Fruit fly (Drosophila melanogaster) whole organism, embryonic: ENCODE measurements around the gene HDAC4.
A peak's percentile ranks its signal among the peaks of the same experiment; 100 is the strongest.

Experiments
- ATbp ChIP-seq: fragments of 200-800 bp; sonication (Bioruptor generic); optimal IDR thresholded peaks from 2 replicates; lab custom pipeline; 2017; ENCODE audit warnings: missing biosample characterization, mild to moderate bottlenecking, missing genetic modification characterization, missing genetic modification reagents
- Aef1 ChIP-seq: fragments of 200-800 bp; sonication (Bioruptor generic); IDR thresholded peaks from 3 replicates; pipeline ENCODE4 v1.3.6; 2022; ENCODE audit warnings: missing biosample characterization, missing genetic modification characterization
- Asciz ChIP-seq: fragments of 200-800 bp; sonication (Bioruptor generic); optimal IDR thresholded peaks from 2 replicates; lab custom pipeline; 2017; ENCODE audit warnings: missing biosample characterization, mild to moderate bottlenecking, missing genetic modification characterization, missing genetic modification reagents
- CG1024 ChIP-seq: fragments of 200-800 bp; sonication (Bioruptor generic); IDR thresholded peaks from 2 replicates; pipeline ENCODE4 v1.3.6; 2022; ENCODE audit warnings: missing biosample characterization, missing genetic modification characterization
- CG10979 ChIP-seq: fragments of 200-800 bp; sonication (Bioruptor generic); optimal IDR thresholded peaks from 2 replicates; lab custom pipeline; 2018; ENCODE audit warnings: missing biosample characterization, mild to moderate bottlenecking, missing genetic modification characterization, moderate library complexity
- CG11723 ChIP-seq: fragments of 200-800 bp; sonication (Bioruptor generic); optimal IDR thresholded peaks from 2 replicates; lab custom pipeline; 2017; ENCODE audit warnings: missing biosample characterization, mild to moderate bottlenecking, missing genetic modification characterization
- CG12769 ChIP-seq: fragments of 200-800 bp; sonication (Bioruptor generic); optimal IDR thresholded peaks from 2 replicates; lab custom pipeline; 2019; ENCODE audit warnings: missing biosample characterization, mild to moderate bottlenecking, missing genetic modification characterization, moderate library complexity
- CG15514 ChIP-seq: fragments of 200-800 bp; sonication (Bioruptor generic); optimal IDR thresholded peaks from 3 replicates; lab custom pipeline; 2017; ENCODE audit warnings: missing biosample characterization, missing genetic modification characterization, mild to moderate bottlenecking, moderate library complexity, missing genetic modification reagents
- CG17385 ChIP-seq: fragments of 200-800 bp; sonication (Bioruptor generic); optimal IDR thresholded peaks from 3 replicates; lab custom pipeline; 2018; ENCODE audit warnings: missing biosample characterization, mild to moderate bottlenecking, missing genetic modification characterization
- CG17568 ChIP-seq: fragments of 200-800 bp; sonication (Bioruptor generic); optimal IDR thresholded peaks from 2 replicates; lab custom pipeline; 2018; ENCODE audit warnings: missing biosample characterization, mild to moderate bottlenecking, missing genetic modification characterization, moderate library complexity
- CG34376 ChIP-seq: fragments of 200-800 bp; sonication (Bioruptor generic); optimal IDR thresholded peaks from 2 replicates; lab custom pipeline; 2018; ENCODE audit warnings: missing biosample characterization, mild to moderate bottlenecking, missing genetic modification characterization
- CG34422 ChIP-seq: fragments of 200-800 bp; sonication (Bioruptor generic); IDR thresholded peaks from 3 replicates; pipeline ENCODE4 v1.3.6; 2022; ENCODE audit warnings: missing biosample characterization, missing genetic modification characterization
- CG6689 ChIP-seq: fragments of 200-800 bp; sonication (Bioruptor generic); IDR thresholded peaks from 2 replicates; pipeline ENCODE4 v1.3.6; 2022; ENCODE audit warnings: missing biosample characterization, missing genetic modification characterization
- CG7271 ChIP-seq: fragments of 200-800 bp; sonication (Bioruptor generic); optimal IDR thresholded peaks from 2 replicates; lab custom pipeline; 2018; ENCODE audit warnings: missing biosample characterization, mild to moderate bottlenecking, missing genetic modification characterization, moderate library complexity
- CG7357 ChIP-seq: fragments of 200-800 bp; sonication (Bioruptor generic); IDR thresholded peaks from 3 replicates; pipeline ENCODE4 v1.3.6; 2022; ENCODE audit warnings: missing biosample characterization, missing genetic modification characterization
- CG7556 ChIP-seq: fragments of 200-800 bp; sonication (Bioruptor generic); optimal IDR thresholded peaks from 2 replicates; lab custom pipeline; 2017; ENCODE audit warnings: missing biosample characterization, mild to moderate bottlenecking, missing genetic modification characterization
- CG9727 ChIP-seq: fragments of 200-800 bp; sonication (Bioruptor generic); optimal IDR thresholded peaks from 3 replicates; lab custom pipeline; 2017; ENCODE audit warnings: missing biosample characterization, mild to moderate bottlenecking, missing genetic modification characterization
- D ChIP-seq, 2 experiments: fragments of 200-800 bp in 1 of 2; fragments of >200 bp in 1 of 2; sonication (Bioruptor generic) in 1 of 2; optimal IDR thresholded peaks; 2 replicates in 1 of 2; 3 replicates in 1 of 2; lab custom pipeline; 2017; ENCODE audit warnings: mild to moderate bottlenecking in 1 of 2, missing biosample characterization in 1 of 2, missing genetic modification characterization in 1 of 2, missing genetic modification reagents in 1 of 2
- D19A ChIP-seq: fragments of 200-800 bp; optimal IDR thresholded peaks from 3 replicates; lab custom pipeline; 2019; ENCODE audit warnings: missing biosample characterization, mild to moderate bottlenecking, missing genetic modification characterization, moderate library complexity
- D19B ChIP-seq: fragments of 200-800 bp; sonication (Bioruptor generic); optimal IDR thresholded peaks from 2 replicates; lab custom pipeline; 2017; ENCODE audit warnings: missing biosample characterization, mild to moderate bottlenecking, missing genetic modification characterization
- Kr ChIP-seq: fragments of 200-800 bp; sonication (Bioruptor generic); optimal IDR thresholded peaks from 2 replicates; lab custom pipeline; 2017; ENCODE audit warnings: missing biosample characterization, mild to moderate bottlenecking, missing genetic modification characterization
- Mrtf ChIP-seq: fragments of 200-800 bp; sonication (Bioruptor generic); IDR thresholded peaks from 3 replicates; pipeline ENCODE4 v1.3.6; 2022; ENCODE audit warnings: missing biosample characterization, missing genetic modification characterization
- NC2α ChIP-seq: fragments of 200-800 bp; sonication (Bioruptor generic); optimal IDR thresholded peaks from 2 replicates; lab custom pipeline; 2016; ENCODE audit warnings: missing biosample characterization, missing genetic modification characterization
- Sox100B ChIP-seq: fragments of 200-800 bp; sonication (Bioruptor generic); optimal IDR thresholded peaks from 3 replicates; lab custom pipeline; 2018; ENCODE audit warnings: missing biosample characterization, mild to moderate bottlenecking, missing genetic modification characterization
- Ssrp ChIP-seq: fragments of 200-800 bp; sonication (Bioruptor generic); optimal IDR thresholded peaks from 2 replicates; lab custom pipeline; 2018; ENCODE audit warnings: missing biosample characterization, mild to moderate bottlenecking, missing genetic modification characterization, moderate library complexity
- Xbp1 ChIP-seq: fragments of 200-800 bp; sonication (Bioruptor generic); optimal IDR thresholded peaks from 3 replicates; lab custom pipeline; 2016; ENCODE audit warnings: missing biosample characterization, mild to moderate bottlenecking, missing genetic modification characterization
- ase ChIP-seq: fragments of 200-800 bp; sonication (Bioruptor generic); IDR thresholded peaks from 3 replicates; pipeline ENCODE4 v1.3.6; 2022; ENCODE audit warnings: missing biosample characterization, missing genetic modification characterization
- chn ChIP-seq: fragments of 200-800 bp; sonication (Bioruptor generic); optimal IDR thresholded peaks from 2 replicates; lab custom pipeline; 2016; ENCODE audit warnings: missing biosample characterization, missing genetic modification characterization
- ci ChIP-seq: fragments of 200-800 bp; sonication (Bioruptor generic); IDR thresholded peaks from 3 replicates; pipeline ENCODE4 v1.3.6; 2022; ENCODE audit warnings: missing biosample characterization, missing genetic modification characterization
- gsb ChIP-seq: fragments of 200-800 bp; sonication (Bioruptor generic); IDR thresholded peaks from 2 replicates; pipeline ENCODE4 v1.3.6; 2022; ENCODE audit warnings: missing biosample characterization, missing genetic modification characterization
- hbn ChIP-seq: fragments of 200-800 bp; sonication (Bioruptor generic); IDR thresholded peaks from 2 replicates; pipeline ENCODE4 v1.3.6; 2022; ENCODE audit warnings: missing biosample characterization, missing genetic modification characterization; ENCODE audit not compliant: partially characterized antibody
- hkb ChIP-seq, 2 experiments: fragments of 200-800 bp in 1 of 2; fragments of >200 bp in 1 of 2; sonication (Bioruptor generic) in 1 of 2; IDR thresholded peaks in 1 of 2; optimal IDR thresholded peaks in 1 of 2; 2 replicates each; pipeline versions ENCODE4 v1.3.6 to Lab custom; 2017 to 2022; ENCODE audit warnings: missing biosample characterization in 1 of 2, missing genetic modification characterization in 1 of 2
- jigr1 ChIP-seq: fragments of 200-800 bp; sonication (Bioruptor generic); IDR thresholded peaks from 3 replicates; pipeline ENCODE4 v1.3.6; 2022; ENCODE audit warnings: missing biosample characterization, missing genetic modification characterization
- kah ChIP-seq: fragments of 200-800 bp; sonication (Bioruptor generic); optimal IDR thresholded peaks from 2 replicates; lab custom pipeline; 2018; ENCODE audit warnings: missing biosample characterization, mild to moderate bottlenecking, missing genetic modification characterization
- lmd ChIP-seq: fragments of 200-800 bp; sonication (Bioruptor generic); IDR thresholded peaks from 2 replicates; pipeline ENCODE4 v1.3.6; 2022; ENCODE audit warnings: missing biosample characterization, missing genetic modification characterization
- mam ChIP-seq: fragments of 200-800 bp; sonication (Bioruptor generic); optimal IDR thresholded peaks from 3 replicates; lab custom pipeline; 2016; ENCODE audit warnings: missing biosample characterization, missing genetic modification characterization
- onecut ChIP-seq: fragments of 200-800 bp; sonication (Bioruptor generic); IDR thresholded peaks from 2 replicates; pipeline ENCODE4 v1.3.6; 2022; ENCODE audit warnings: missing biosample characterization, missing genetic modification characterization
- org-1 ChIP-seq: fragments of 200-800 bp; sonication (Bioruptor generic); optimal IDR thresholded peaks from 2 replicates; lab custom pipeline; 2017; ENCODE audit warnings: missing biosample characterization, missing genetic modification characterization
- pan ChIP-seq, 4 experiments: fragments of >200 bp in 3 of 4; fragments of 200-800 bp in 1 of 4; sonication (Bioruptor generic) in 1 of 4; optimal IDR thresholded peaks in 3 of 4; IDR thresholded peaks in 1 of 4; 2 replicates each; pipeline versions ENCODE4 v1.3.6 to Lab custom; 2017 to 2022; ENCODE audit warnings: missing biosample characterization in 2 of 4, missing genetic modification characterization in 2 of 4, mixed read lengths in 1 of 4
- pita ChIP-seq: fragments of 200-800 bp; sonication (Bioruptor generic); optimal IDR thresholded peaks from 2 replicates; lab custom pipeline; 2017; ENCODE audit warnings: missing biosample characterization, mild to moderate bottlenecking, missing genetic modification characterization
- row ChIP-seq: fragments of 200-800 bp; sonication (Bioruptor generic); IDR thresholded peaks from 3 replicates; pipeline ENCODE4 v1.3.6; 2022; ENCODE audit warnings: missing biosample characterization, missing genetic modification characterization
- slbo ChIP-seq: fragments of 200-800 bp; sonication (Bioruptor generic); IDR thresholded peaks from 2 replicates; pipeline ENCODE4 v1.3.6; 2022; ENCODE audit warnings: missing biosample characterization, missing genetic modification characterization
- slou ChIP-seq: fragments of 200-800 bp; sonication (Bioruptor generic); optimal IDR thresholded peaks from 3 replicates; lab custom pipeline; 2016; ENCODE audit warnings: missing biosample characterization, missing genetic modification characterization
- tio ChIP-seq: fragments of 200-800 bp; sonication (Bioruptor generic); optimal IDR thresholded peaks from 2 replicates; lab custom pipeline; 2017; ENCODE audit warnings: missing biosample characterization, missing genetic modification characterization, inconsistent platforms
- toy ChIP-seq: fragments of 200-800 bp; sonication (Bioruptor generic); IDR thresholded peaks from 2 replicates; pipeline ENCODE4 v1.3.6; 2022; ENCODE audit warnings: missing biosample characterization, missing genetic modification characterization
- twi ChIP-seq: fragments of 200-800 bp; optimal IDR thresholded peaks from 2 replicates; lab custom pipeline; 2019; ENCODE audit warnings: missing biosample characterization, mild to moderate bottlenecking, missing genetic modification characterization, moderate library complexity
- wor ChIP-seq: fragments of 200-800 bp; sonication (Bioruptor generic); IDR thresholded peaks from 2 replicates; pipeline ENCODE4 v1.3.6; 2022; ENCODE audit warnings: missing biosample characterization, missing genetic modification characterization
- yki ChIP-seq: fragments of >200 bp; optimal IDR thresholded peaks from 3 replicates; lab custom pipeline; 2018
- zfh1 ChIP-seq: fragments of 200-800 bp; sonication (Bioruptor generic); IDR thresholded peaks from 3 replicates; pipeline ENCODE4 v1.3.6; 2022; ENCODE audit warnings: missing biosample characterization, missing genetic modification characterization

The HDAC4 gene

DNA sequence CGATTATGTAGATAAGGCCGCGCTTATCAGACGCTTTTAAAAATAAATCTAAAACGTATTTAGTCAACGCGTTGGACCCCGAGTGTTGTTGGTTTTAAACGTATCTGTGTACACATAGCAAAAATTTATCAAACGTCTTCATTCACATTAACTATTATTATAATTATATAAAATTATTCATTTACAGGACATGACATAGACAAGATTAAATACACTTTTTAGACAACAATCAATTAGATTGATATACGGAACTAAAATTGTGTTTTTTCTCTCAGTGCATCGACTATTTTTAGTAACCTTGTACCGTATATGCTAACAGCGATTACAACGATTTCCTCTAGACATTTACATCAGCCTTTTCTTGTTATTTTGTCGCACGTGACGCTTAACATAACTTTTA is 8.7 kb downstream of the HDAC4 start (continued):
- TF ChIP-seq slbo (GFP tag; lab: Robert Waterston, UW) (peak; percentile 89), twi (peak; percentile 13), CG15514 (GFP tag; lab: Kevin White, UChicago) (peak; percentile 79), NC2α (GFP tag; lab: Kevin White, UChicago) (no peak), kah (GFP tag; lab: Kevin White, UChicago) (peak; percentile 46), CG12769 (tag; lab: Kevin White, UChicago) (peak; percentile 63), toy (GFP tag; lab: Robert Waterston, UW) (peak; percentile 66; the same call in 1 of the 2 replicates), wor (GFP tag; lab: Robert Waterston, UW) (peak; percentile 48; the same call in 1 of the 2 replicates), onecut (0 out of 2 replicates have a peak, but pooled peaks have one; percentile 16), CG17568 (GFP tag; lab: Kevin White, UChicago) (peak; percentile 65), mam (GFP tag; lab: Kevin White, UChicago) (peak; percentile 33), Aef1 (GFP tag; lab: Robert Waterston, UW) (peak; percentile 77), Asciz (peak; percentile 14), CG34422 (GFP tag; lab: Robert Waterston, UW) (peak; percentile 63; the same call in 1 of the 3 replicates), CG11723 (GFP tag; lab: Kevin White, UChicago) (no peak), ase (GFP tag; lab: Robert Waterston, UW) (peak; percentile 60; the same call in 2 of the 3 replicates), CG17385 (GFP tag; lab: Kevin White, UChicago) (peak; percentile 72), ci (GFP tag; lab: Robert Waterston, UW) (peak; percentile 68; the same call in 2 of the 3 replicates), pita (GFP tag; lab: Kevin White, UChicago) (no peak), zfh1 (peak; percentile 70; the same call in 2 of the 3 replicates), Sox100B (GFP tag; lab: Kevin White, UChicago) (peak; percentile 60), lmd (GFP tag; lab: Robert Waterston, UW) (peak; percentile 84), CG7271 (peak; percentile 15), CG10979 (peak; percentile 64), CG7556 (peak; percentile 78), pan (optimal IDR thresholded peaks at IDR 0.05; lab: Kevin White, UChicago) (no peak), pan (GFP tag; optimal IDR thresholded peaks at IDR 0.05 in 1 of 2, IDR thresholded peaks at IDR 0.05 in 1 of 2) (peak in 1 of 2 experiments; percentile 74), jigr1 (GFP tag; lab: Robert Waterston, UW) (no peak), slou (peak; percentile 1), D (optimal IDR thresholded peaks at IDR 0.05; lab: Kevin White, UChicago) (no peak), D (GFP tag; optimal IDR thresholded peaks at IDR 0.05; lab: Kevin White, UChicago) (peak; percentile 38), tio (GFP tag; lab: Kevin White, UChicago) (peak; percentile 57), CG6689 (GFP tag; lab: Robert Waterston, UW) (peak; percentile 79), CG34376 (GFP tag; lab: Kevin White, UChicago) (peak; percentile 29), CG7357 (GFP tag; lab: Robert Waterston, UW) (peak; percentile 58), Ssrp (tag; lab: Kevin White, UChicago) (peak; percentile 64), CG1024 (peak; percentile 48; the same call in 1 of the 2 replicates), hkb (optimal IDR thresholded peaks at IDR 0.05; lab: Kevin White, UChicago) (no peak), hkb (GFP tag; IDR thresholded peaks at IDR 0.05; lab: Robert Waterston, UW) (peak; percentile 85), Kr (no peak), yki (no peak), org-1 (peak; percentile 65), D19A (peak; percentile 57), hbn (GFP tag; lab: Robert Waterston, UW) (no peak), D19B (peak; percentile 67), Xbp1 (GFP tag; lab: Kevin White, UChicago) (peak; percentile 64), gsb (GFP tag; lab: Robert Waterston, UW) (peak; percentile 78), ATbp (GFP tag; lab: Kevin White, UChicago) (peak; percentile 57), Mrtf (GFP tag; lab: Robert Waterston, UW) (peak; percentile 37; the same call in 1 of the 3 replicates), CG9727 (GFP tag; lab: Kevin White, UChicago) (peak; percentile 78), chn (GFP tag; lab: Kevin White, UChicago) (no peak), row (GFP tag; lab: Robert Waterston, UW) (peak; percentile 90)
